Fruit fly (Drosophila melanogaster): ENCODE measurements around the gene RpL9.
A peak's percentile ranks its signal among the peaks of the same experiment; 100 is the strongest.

Gene RpL9

DNA sequence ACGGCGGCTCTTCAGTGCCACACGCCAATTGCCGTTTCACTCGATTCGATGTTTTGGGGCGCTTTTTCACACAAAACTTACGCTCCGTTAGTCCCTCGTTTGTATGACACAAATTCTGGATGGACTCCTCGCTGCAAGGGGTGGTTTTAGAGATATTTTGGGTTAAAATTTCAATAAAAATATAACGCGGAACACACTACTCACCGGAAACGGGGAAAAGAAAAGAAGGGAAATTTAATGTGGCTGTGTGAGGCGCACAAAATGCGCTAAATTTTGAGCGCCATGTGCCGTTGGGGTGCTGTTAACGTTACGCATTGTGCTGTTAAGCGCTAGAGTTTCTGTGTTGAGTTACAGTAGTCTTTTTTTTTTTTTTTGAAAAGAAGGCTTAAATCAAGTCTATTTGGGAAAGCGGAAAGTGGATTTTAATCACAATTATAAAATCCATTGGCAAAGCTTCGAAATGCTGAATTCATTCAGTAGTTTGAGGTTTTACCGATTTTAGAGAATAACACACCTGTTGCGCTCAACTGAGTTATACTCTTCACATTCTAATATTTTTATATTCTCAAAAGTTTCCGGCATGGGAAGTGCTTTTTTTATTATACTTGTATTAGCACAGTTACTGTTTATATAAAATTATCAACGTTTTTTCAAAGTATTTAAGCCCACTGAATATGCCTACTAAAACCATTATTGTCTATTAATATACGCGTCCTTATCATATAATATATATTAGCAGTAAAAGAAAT, at the start of gene RpL9 (continued):
- peak; percentile 44 for TF ChIP-seq CG8319 (GFP tag; optimal IDR thresholded peaks at IDR 0.05)
- TF ChIP-seq Eip75B (GFP tag; optimal IDR thresholded peaks at IDR 0.05) = no peak
- TF ChIP-seq CG15336 (GFP tag; IDR thresholded peaks at IDR 0.05) = no peak
- no peak for TF ChIP-seq fkh (GFP tag; optimal IDR thresholded peaks at IDR 0.05)
- TF ChIP-seq CG6854 (GFP tag; optimal IDR thresholded peaks at IDR 0.05) = peak; percentile 95
- no peak for TF ChIP-seq ss (GFP tag; optimal IDR thresholded peaks at IDR 0.05)
- TF ChIP-seq fd59A (GFP tag; optimal IDR thresholded peaks at IDR 0.05) = peak; percentile 39
- no peak for TF ChIP-seq achi (GFP tag; optimal IDR thresholded peaks at IDR 0.05)

DNA sequence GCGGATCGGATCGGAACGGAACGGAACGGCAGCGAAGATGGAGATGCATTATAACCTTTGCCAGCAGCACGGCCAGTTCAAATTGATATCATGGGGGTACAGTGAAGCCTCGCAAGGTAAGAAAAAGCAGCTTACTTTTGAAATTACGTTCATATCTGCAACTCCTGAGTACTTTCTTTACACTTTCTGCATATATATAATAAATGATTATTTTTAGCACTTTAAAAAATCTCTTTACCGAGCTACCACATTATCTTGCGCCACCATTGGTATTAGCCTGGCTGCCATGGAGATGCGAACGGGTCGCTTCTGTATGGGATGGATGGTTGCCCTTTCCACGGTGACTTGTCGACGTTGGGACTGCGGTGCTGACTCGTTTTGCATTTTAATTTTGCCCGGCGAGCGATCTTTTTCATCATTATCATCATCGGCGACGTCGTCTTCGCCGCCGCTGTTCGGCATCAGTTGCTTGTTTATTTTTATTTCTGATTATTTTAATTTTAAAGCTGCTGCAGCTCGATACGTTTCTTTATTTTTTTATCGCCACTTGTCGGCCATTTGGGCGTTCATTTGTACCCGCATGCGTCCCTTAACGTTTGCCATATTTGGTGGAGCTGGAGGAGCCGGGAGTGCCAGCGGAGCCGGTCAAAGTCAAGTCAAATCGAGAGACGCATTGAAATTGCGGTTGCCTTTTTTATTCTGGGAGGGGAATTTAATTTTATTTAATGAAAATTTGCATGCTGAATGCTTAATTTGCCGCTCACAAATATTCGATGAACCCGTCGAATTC, 49.2 kb upstream of the RpL9 start:
- TF ChIP-seq fd85E (GFP tag; optimal IDR thresholded peaks at IDR 0.05) (peak; percentile 79), CG1621 (tag; optimal IDR thresholded peaks at IDR 0.05) (peak; percentile 86), dac (GFP tag; optimal IDR thresholded peaks at IDR 0.05) (peak; percentile 6), Ets96B (tag; optimal IDR thresholded peaks at IDR 0.05) (peak; percentile 91), Sox14 (GFP tag; optimal IDR thresholded peaks at IDR 0.05) (peak; percentile 86), Sox15 (GFP tag; optimal IDR thresholded peaks at IDR 0.05) (peak; percentile 90), CG6276 (GFP tag; optimal IDR thresholded peaks at IDR 0.05) (peak; percentile 52), Lpt (GFP tag; optimal IDR thresholded peaks at IDR 0.05) (peak; percentile 58), cyc (GFP tag; optimal IDR thresholded peaks at IDR 0.05) (peak; percentile 91), lz (GFP tag; optimal IDR thresholded peaks at IDR 0.05) (peak; percentile 91), CG15336 (GFP tag; IDR thresholded peaks at IDR 0.05) (peak; percentile 47; the same call in 1 of the 2 replicates), CG16779 (tag; optimal IDR thresholded peaks at IDR 0.05) (peak; percentile 73), CG8119 (GFP tag; IDR thresholded peaks at IDR 0.05) (peak; percentile 42; the same call in 2 of the 3 replicates), Sox102F (GFP tag; optimal IDR thresholded peaks at IDR 0.05) (peak; percentile 91), spab (GFP tag; optimal IDR thresholded peaks at IDR 0.05) (peak; percentile 88), eg (GFP tag; IDR thresholded peaks at IDR 0.05) (peak; percentile 70), CG6854 (GFP tag; optimal IDR thresholded peaks at IDR 0.05) (peak; percentile 84), Met (GFP tag; optimal IDR thresholded peaks at IDR 0.05) (peak; percentile 94), OdsH (GFP tag; optimal IDR thresholded peaks at IDR 0.05) (peak; percentile 92), acj6 (GFP tag; optimal IDR thresholded peaks at IDR 0.05) (peak; percentile 94), esn (GFP tag; optimal IDR thresholded peaks at IDR 0.05) (peak; percentile 93), CG11762 (GFP tag; optimal IDR thresholded peaks at IDR 0.05; ENCODE audit: insufficient read depth) (peak; percentile 88), CG34406 (GFP tag; optimal IDR thresholded peaks at IDR 0.05) (peak; percentile 89), Eip93F (GFP tag; optimal IDR thresholded peaks at IDR 0.05) (peak; percentile 61), CG8319 (GFP tag; optimal IDR thresholded peaks at IDR 0.05) (peak; percentile 93), Ets21C (GFP tag; optimal IDR thresholded peaks at IDR 0.05) (peak; percentile 82), topi (GFP tag; optimal IDR thresholded peaks at IDR 0.05) (peak; percentile 92), CG3919 (GFP tag; optimal IDR thresholded peaks at IDR 0.05) (peak; percentile 92), CG31627 (GFP tag; optimal IDR thresholded peaks at IDR 0.05) (peak; percentile 90), fd59A (GFP tag; optimal IDR thresholded peaks at IDR 0.05) (peak; percentile 89), CG6792 (GFP tag; optimal IDR thresholded peaks at IDR 0.05) (peak; percentile 93), net (GFP tag; optimal IDR thresholded peaks at IDR 0.05) (peak; percentile 85), Blimp-1 (GFP tag; optimal IDR thresholded peaks at IDR 0.05) (peak; percentile 62), CG6808 (GFP tag; optimal IDR thresholded peaks at IDR 0.05) (peak; percentile 90), CG8632 (GFP tag; optimal IDR thresholded peaks at IDR 0.05) (peak; percentile 86), salr (GFP tag; optimal IDR thresholded peaks at IDR 0.05) (peak; percentile 33 to 71), CG4318 (GFP tag; optimal IDR thresholded peaks at IDR 0.05) (no peak), CG6163 (GFP tag; IDR thresholded peaks at IDR 0.05) (peak; percentile 94), Hr38 (GFP tag; optimal IDR thresholded peaks at IDR 0.05) (no peak), CG7368 (GFP tag; optimal IDR thresholded peaks at IDR 0.05) (peak; percentile 85), dsx (GFP tag; optimal IDR thresholded peaks at IDR 0.05; ENCODE audit: poor library complexity, severe bottlenecking) (peak; percentile 83), CG10669 (GFP tag; optimal IDR thresholded peaks at IDR 0.05) (peak; percentile 90)
